Worm (Caenorhabditis elegans): ENCODE data around the gene unc-60.

ce11 chrV:1521845-1522244 is 47.0 kb downstream of the unc-60 start, which contains the start of gene str-240:
- no peak for TF ChIP-seq nfya-1 (tag; optimal IDR thresholded peaks at IDR 0.05)
- no peak for TF ChIP-seq tbx-2 (tag; optimal IDR thresholded peaks at IDR 0.05)
- no peak for TF ChIP-seq pqm-1 (tag; optimal IDR thresholded peaks at IDR 0.05)
- no peak for TF ChIP-seq unc-3 (GFP tag; conservative IDR thresholded peaks at IDR 0.05)
- no peak for TF ChIP-seq unc-3 (tag; optimal IDR thresholded peaks at IDR 0.05)
- TF ChIP-seq hlh-6 (tag; optimal IDR thresholded peaks at IDR 0.05), result no peak
- no peak for TF ChIP-seq C08G9.2 (tag; optimal IDR thresholded peaks at IDR 0.05)
- no peak for TF ChIP-seq dve-1 (tag; optimal IDR thresholded peaks at IDR 0.05)
- TF ChIP-seq ttx-3 (tag; optimal IDR thresholded peaks at IDR 0.05), result no peak
- no peak for TF ChIP-seq ceh-9 (tag; optimal IDR thresholded peaks at IDR 0.05)
- TF ChIP-seq ama-1 (optimal IDR thresholded peaks at IDR 0.05), result no peak
- TF ChIP-seq pha-4 (tag; optimal IDR thresholded peaks at IDR 0.05), result no peak
- TF ChIP-seq unc-55 (GFP tag; optimal IDR thresholded peaks at IDR 0.05), result no peak
